Worm (Caenorhabditis elegans) whole organism, L3 larva: ENCODE data around the gene Y73B6BL.289.

ENCODE experiments used
- R02D3.7 ChIP-seq: fragments of 150-350 bp; optimal IDR thresholded peaks from 2 replicates; lab custom pipeline; 2014; ENCODE audit warnings: missing biosample characterization, missing genetic modification characterization
- ZK546.5 ChIP-seq: sonication (generic microtip); optimal IDR thresholded peaks from 2 replicates; lab custom pipeline; 2017; ENCODE audit warnings: missing biosample characterization, missing genetic modification characterization
- aly-2 ChIP-seq: fragments of 150-350 bp; optimal IDR thresholded peaks from 2 replicates; lab custom pipeline; 2014; ENCODE audit warnings: missing biosample characterization, missing genetic modification characterization
- ceh-28 ChIP-seq: fragments of 150-350 bp; optimal IDR thresholded peaks from 2 replicates; lab custom pipeline; 2014; ENCODE audit warnings: missing biosample characterization, missing genetic modification reagents, missing genetic modification characterization
- ceh-82 ChIP-seq: fragments of 150-350 bp; optimal IDR thresholded peaks from 2 replicates; lab custom pipeline; 2014; ENCODE audit warnings: missing biosample characterization, missing genetic modification characterization
- egl-27 ChIP-seq: sonication (generic microtip); optimal IDR thresholded peaks from 4 replicates; lab custom pipeline; 2017; ENCODE audit warnings: missing biosample characterization, missing genetic modification reagents, missing genetic modification characterization
- egl-5 ChIP-seq: fragments of 150-350 bp; optimal IDR thresholded peaks from 2 replicates; lab custom pipeline; 2017; ENCODE audit warnings: missing biosample characterization, missing genetic modification reagents, missing genetic modification characterization, inconsistent platforms
- elt-1 ChIP-seq: fragments of 150-350 bp; optimal IDR thresholded peaks from 2 replicates; lab custom pipeline; 2014; ENCODE audit warnings: missing biosample characterization, missing genetic modification characterization
- elt-2 ChIP-seq: sonication (generic microtip); optimal IDR thresholded peaks from 2 replicates; lab custom pipeline; 2016; ENCODE audit warnings: missing genetic modification reagents, mild to moderate bottlenecking, missing genetic modification characterization, missing compliant biosample characterization
- elt-3 ChIP-seq, 3 experiments: fragments of 150-350 bp in 1 of 3; sonication (generic microtip) in 2 of 3; optimal IDR thresholded peaks; 2 replicates in 2 of 3; 4 replicates in 1 of 3; lab custom pipeline; 2014 to 2017; ENCODE audit warnings: missing biosample characterization in 3 of 3, missing genetic modification characterization in 3 of 3
- fkh-2 ChIP-seq: fragments of 150-350 bp; optimal IDR thresholded peaks from 2 replicates; lab custom pipeline; 2014; ENCODE audit warnings: missing biosample characterization, missing genetic modification reagents, missing genetic modification characterization
- fos-1 ChIP-seq: fragments of 150-350 bp; optimal IDR thresholded peaks from 2 replicates; lab custom pipeline; 2014; ENCODE audit warnings: missing biosample characterization, missing genetic modification characterization
- jun-1 ChIP-seq: fragments of 150-350 bp; optimal IDR thresholded peaks from 2 replicates; lab custom pipeline; 2014; ENCODE audit warnings: missing biosample characterization, missing genetic modification reagents, missing genetic modification characterization
- lin-15B ChIP-seq: fragments of 150-350 bp; optimal IDR thresholded peaks from 2 replicates; lab custom pipeline; 2014; ENCODE audit warnings: missing biosample characterization, missing genetic modification characterization
- lin-39 ChIP-seq: fragments of 150-350 bp; optimal IDR thresholded peaks from 2 replicates; lab custom pipeline; 2018; ENCODE audit warnings: missing biosample characterization, missing genetic modification reagents, missing genetic modification characterization
- lsy-12 ChIP-seq: sonication (generic microtip); optimal IDR thresholded peaks from 2 replicates; lab custom pipeline; 2016; ENCODE audit warnings: mild to moderate bottlenecking, missing genetic modification characterization, missing compliant biosample characterization
- mdl-1 ChIP-seq: fragments of 150-350 bp; optimal IDR thresholded peaks from 2 replicates; lab custom pipeline; 2014; ENCODE audit warnings: missing biosample characterization, missing genetic modification characterization
- nfya-1 ChIP-seq: sonication (generic microtip); optimal IDR thresholded peaks from 2 replicates; lab custom pipeline; 2017; ENCODE audit warnings: missing genetic modification characterization, mild to moderate bottlenecking, missing compliant biosample characterization, antibody characterized with exemption, moderate library complexity; ENCODE audit not compliant: insufficient read depth
- nhr-23 ChIP-seq: fragments of 150-350 bp; optimal IDR thresholded peaks from 2 replicates; lab custom pipeline; 2014; ENCODE audit warnings: missing biosample characterization, missing genetic modification reagents, missing genetic modification characterization
- nhr-237 ChIP-seq: fragments of 150-350 bp; optimal IDR thresholded peaks from 2 replicates; lab custom pipeline; 2014; ENCODE audit warnings: missing biosample characterization, missing genetic modification characterization
- nhr-25 ChIP-seq: sonication (generic microtip); optimal IDR thresholded peaks from 2 replicates; lab custom pipeline; 2017; ENCODE audit warnings: missing biosample characterization, missing genetic modification characterization
- nhr-43 ChIP-seq: sonication (generic microtip); optimal IDR thresholded peaks from 2 replicates; lab custom pipeline; 2016; ENCODE audit warnings: mild to moderate bottlenecking, missing genetic modification characterization, missing compliant biosample characterization; ENCODE audit not compliant: poor library complexity, severe bottlenecking
- nhr-76 ChIP-seq: fragments of 150-350 bp; sonication (generic microtip); optimal IDR thresholded peaks from 5 replicates; lab custom pipeline; 2014; ENCODE audit warnings: missing biosample characterization, missing genetic modification characterization
- pha-4 ChIP-seq: fragments of 150-350 bp; optimal IDR thresholded peaks from 2 replicates; lab custom pipeline; 2014; ENCODE audit warnings: missing biosample characterization, missing genetic modification reagents, missing genetic modification characterization
- pqm-1 ChIP-seq: fragments of 150-350 bp; optimal IDR thresholded peaks from 2 replicates; lab custom pipeline; 2017; ENCODE audit warnings: missing biosample characterization, missing genetic modification characterization, inconsistent platforms
- sea-2 ChIP-seq: fragments of 150-350 bp; sonication (generic microtip); optimal IDR thresholded peaks from 4 replicates; lab custom pipeline; 2014; ENCODE audit warnings: missing biosample characterization, missing genetic modification reagents, missing genetic modification characterization
- skn-1 ChIP-seq: fragments of 150-350 bp; optimal IDR thresholded peaks from 2 replicates; lab custom pipeline; 2014; ENCODE audit warnings: missing biosample characterization, missing genetic modification characterization
- snpc-4 ChIP-seq: fragments of 150-350 bp; optimal IDR thresholded peaks from 2 replicates; lab custom pipeline; 2014; ENCODE audit warnings: missing biosample characterization, missing genetic modification characterization
- tbx-2 ChIP-seq: sonication (generic microtip); optimal IDR thresholded peaks from 2 replicates; lab custom pipeline; 2016; ENCODE audit warnings: mild to moderate bottlenecking, missing genetic modification characterization, missing compliant biosample characterization
- unc-39 ChIP-seq: sonication (generic microtip); optimal IDR thresholded peaks from 4 replicates; lab custom pipeline; 2017; ENCODE audit warnings: missing biosample characterization, missing genetic modification characterization
- unc-62 ChIP-seq: fragments of 150-350 bp; sonication (generic microtip); optimal IDR thresholded peaks from 4 replicates; lab custom pipeline; 2014; ENCODE audit warnings: missing biosample characterization, missing genetic modification reagents, missing genetic modification characterization
- zag-1 ChIP-seq: fragments of 150-350 bp; optimal IDR thresholded peaks from 2 replicates; lab custom pipeline; 2014; ENCODE audit warnings: missing biosample characterization, missing genetic modification characterization
- ztf-4 ChIP-seq: fragments of 150-350 bp; optimal IDR thresholded peaks from 2 replicates; lab custom pipeline; 2014; ENCODE audit warnings: missing biosample characterization, missing genetic modification characterization

The Y73B6BL.289 gene

ce11 chrIV:6325772-6326171 is 21.5 kb upstream of the Y73B6BL.289 start:
- TF ChIP-seq jun-1 (tag; lab: Kevin White, UChicago): no peak
- no peak for TF ChIP-seq pha-4 (tag; lab: Kevin White, UChicago)
- TF ChIP-seq egl-5 (tag; lab: Kevin White, UChicago): no peak
- TF ChIP-seq sea-2 (GFP tag; lab: Kevin White, UChicago): no peak
- no peak for TF ChIP-seq nhr-76 (tag; lab: Kevin White, UChicago)

- no peak for TF ChIP-seq aly-2 (tag; lab: Kevin White, UChicago)
- TF ChIP-seq tbx-2: no peak
- TF ChIP-seq nhr-43: no peak
- TF ChIP-seq unc-39: no peak
- no peak for TF ChIP-seq nfya-1 (tag; lab: Kevin White, UChicago)
- TF ChIP-seq skn-1 (tag; lab: Kevin White, UChicago): no peak
- TF ChIP-seq nhr-23 (tag; lab: Kevin White, UChicago): no peak
- no peak for TF ChIP-seq elt-1 (tag; lab: Kevin White, UChicago)
- no peak for TF ChIP-seq jun-1 (tag; lab: Kevin White, UChicago)
- TF ChIP-seq zag-1 (tag; lab: Kevin White, UChicago): no peak
- TF ChIP-seq nhr-237 (tag; lab: Kevin White, UChicago): no peak
- TF ChIP-seq egl-27 (tag; lab: Kevin White, UChicago): no peak
- TF ChIP-seq R02D3.7 (tag; lab: Kevin White, UChicago): no peak
- TF ChIP-seq mdl-1 (tag; lab: Kevin White, UChicago): no peak
Observed at ce11 chrIV:6326448-6326847, 20.9 kb upstream of the Y73B6BL.289 start, which contains the start of gene lsm-8. lsm-8 (plus strand) TSS chrIV:6326526.

- TF ChIP-seq fos-1 (no peak), lin-39 (peak; percentile 53), nfya-1 (tag; lab: Kevin White, UChicago) (peak; percentile 8), zag-1 (tag; lab: Kevin White, UChicago) (no peak), fkh-2 (tag; lab: Kevin White, UChicago) (no peak), egl-5 (tag; lab: Kevin White, UChicago) (no peak), lin-15B (peak; percentile 53), ceh-28 (tag; lab: Kevin White, UChicago) (peak; percentile 76), nhr-43 (no peak), elt-3 (tag; optimal IDR thresholded peaks at IDR 0.05; lab: Kevin White, UChicago) (no peak), elt-2 (tag; lab: Kevin White, UChicago) (peak; percentile 71), ztf-4 (tag; lab: Kevin White, UChicago) (no peak), snpc-4 (peak; percentile 19), nhr-23 (tag; lab: Kevin White, UChicago) (no peak)
Observed at ce11 chrIV:6327363-6328015, 19.8 kb upstream of the Y73B6BL.289 start.

ce11 chrIV:6328198-6328597 is 19.1 kb upstream of the Y73B6BL.289 start:
- no peak for TF ChIP-seq nhr-25 (tag; lab: Kevin White, UChicago)

- TF ChIP-seq pqm-1 (tag; lab: Kevin White, UChicago) (no peak), lin-39 (no peak), elt-1 (tag; lab: Kevin White, UChicago) (no peak), snpc-4 (no peak), zag-1 (tag; lab: Kevin White, UChicago) (no peak), fkh-2 (tag; lab: Kevin White, UChicago) (no peak), ZK546.5 (tag; lab: Kevin White, UChicago) (no peak), lsy-12 (tag; lab: Kevin White, UChicago) (no peak), unc-62 (GFP tag; lab: Kevin White, UChicago) (no peak), ceh-82 (tag; lab: Kevin White, UChicago) (no peak)
- TF ChIP-seq, all 47 proteins: peak for 0
Observed at ce11 chrIV:6329339-6329738, 18.0 kb upstream of the Y73B6BL.289 start, which contains the start of gene seu-1. seu-1 (plus strand) TSS chrIV:6329639.
